Fruit fly (Drosophila melanogaster) whole organism, prepupa: Measurements from ENCODE around the gene CG14421.

Experiments used
- Blimp-1 ChIP-seq: fragments of 200-800 bp; sonication (Bioruptor generic); optimal IDR thresholded peaks from 3 replicates; lab custom pipeline; 2017; ENCODE audit warnings: missing biosample characterization, missing genetic modification characterization, mild to moderate bottlenecking, moderate library complexity, missing genetic modification reagents
- CG10631 ChIP-seq: fragments of 200-800 bp; sonication (Bioruptor generic); optimal IDR thresholded peaks from 2 replicates; lab custom pipeline; 2016; ENCODE audit warnings: missing biosample characterization, missing genetic modification characterization
- CG10669 ChIP-seq: fragments of 200-800 bp; sonication (Bioruptor generic); optimal IDR thresholded peaks from 3 replicates; lab custom pipeline; 2018; ENCODE audit warnings: missing biosample characterization, mild to moderate bottlenecking, missing genetic modification characterization, moderate library complexity
- CG11762 ChIP-seq: fragments of 200-800 bp; sonication (Bioruptor generic); optimal IDR thresholded peaks from 3 replicates; lab custom pipeline; 2016; ENCODE audit warnings: missing biosample characterization, missing genetic modification characterization; ENCODE audit not compliant: insufficient read depth
- CG11902 ChIP-seq: fragments of 200-800 bp; sonication (Bioruptor generic); optimal IDR thresholded peaks from 3 replicates; lab custom pipeline; 2016; ENCODE audit warnings: missing biosample characterization, missing genetic modification characterization
- CG1621 ChIP-seq: fragments of 200-800 bp; sonication (Bioruptor generic); optimal IDR thresholded peaks from 3 replicates; lab custom pipeline; 2018; ENCODE audit warnings: missing biosample characterization, mild to moderate bottlenecking, missing genetic modification characterization
- CG16779 ChIP-seq: fragments of 200-800 bp; sonication (Bioruptor generic); optimal IDR thresholded peaks from 3 replicates; lab custom pipeline; 2017; ENCODE audit warnings: missing biosample characterization, mild to moderate bottlenecking, missing genetic modification characterization
- CG3032 ChIP-seq: fragments of 200-800 bp; optimal IDR thresholded peaks from 2 replicates; lab custom pipeline; 2019; ENCODE audit warnings: missing biosample characterization, mild to moderate bottlenecking, missing genetic modification characterization, moderate library complexity
- CG31627 ChIP-seq: fragments of 200-800 bp; sonication (Bioruptor generic); optimal IDR thresholded peaks from 3 replicates; lab custom pipeline; 2016; ENCODE audit warnings: missing biosample characterization, missing genetic modification characterization
- CG32006 ChIP-seq: fragments of 200-800 bp; sonication (Bioruptor generic); optimal IDR thresholded peaks from 3 replicates; lab custom pipeline; 2017; ENCODE audit warnings: missing biosample characterization, mild to moderate bottlenecking, missing genetic modification characterization
- CG34406 ChIP-seq: fragments of 200-800 bp; sonication (Bioruptor generic); optimal IDR thresholded peaks from 3 replicates; lab custom pipeline; 2016; ENCODE audit warnings: missing biosample characterization, missing genetic modification characterization
- CG3919 ChIP-seq: fragments of 200-800 bp; sonication (Bioruptor generic); optimal IDR thresholded peaks from 3 replicates; lab custom pipeline; 2016; ENCODE audit warnings: missing biosample characterization, missing genetic modification characterization
- CG4318 ChIP-seq: fragments of 200-800 bp; sonication (Bioruptor generic); optimal IDR thresholded peaks from 3 replicates; lab custom pipeline; 2017; ENCODE audit warnings: missing biosample characterization, mild to moderate bottlenecking, missing genetic modification characterization
- CG6163 ChIP-seq: fragments of 200-800 bp; sonication (Bioruptor generic); IDR thresholded peaks from 3 replicates; pipeline ENCODE4 v1.3.6; 2022; ENCODE audit warnings: missing biosample characterization, missing genetic modification characterization
- CG6792 ChIP-seq: fragments of 200-800 bp; sonication (Bioruptor generic); optimal IDR thresholded peaks from 3 replicates; lab custom pipeline; 2016; ENCODE audit warnings: missing biosample characterization, missing genetic modification characterization
- CG6808 ChIP-seq: fragments of 200-800 bp; sonication (Bioruptor generic); optimal IDR thresholded peaks from 3 replicates; lab custom pipeline; 2017; ENCODE audit warnings: missing biosample characterization, missing genetic modification characterization, mild to moderate bottlenecking, moderate library complexity, missing genetic modification reagents
- CG6854 ChIP-seq: fragments of 200-800 bp; sonication (Bioruptor generic); optimal IDR thresholded peaks from 2 replicates; lab custom pipeline; 2017; ENCODE audit warnings: missing biosample characterization, mild to moderate bottlenecking, missing genetic modification characterization
- CG7368 ChIP-seq: fragments of 200-800 bp; sonication (Bioruptor generic); optimal IDR thresholded peaks from 3 replicates; lab custom pipeline; 2016; ENCODE audit warnings: missing biosample characterization, missing genetic modification characterization
- CG8119 ChIP-seq: fragments of 200-800 bp; sonication (Bioruptor generic); IDR thresholded peaks from 3 replicates; pipeline ENCODE4 v1.3.6; 2022; ENCODE audit warnings: missing biosample characterization, missing genetic modification characterization
- CG8632 ChIP-seq: fragments of 200-800 bp; sonication (Bioruptor generic); optimal IDR thresholded peaks from 3 replicates; lab custom pipeline; 2016; ENCODE audit warnings: missing biosample characterization, missing genetic modification characterization
- CG9139 ChIP-seq: fragments of 200-800 bp; sonication (Bioruptor generic); optimal IDR thresholded peaks from 3 replicates; lab custom pipeline; 2017; ENCODE audit warnings: missing biosample characterization, mild to moderate bottlenecking, missing genetic modification characterization
- Eip75B ChIP-seq: fragments of 200-800 bp; sonication (Bioruptor generic); optimal IDR thresholded peaks from 3 replicates; lab custom pipeline; 2016; ENCODE audit warnings: missing biosample characterization, missing genetic modification characterization
- Eip78C ChIP-seq: fragments of 200-800 bp; sonication (Bioruptor generic); peaks from one replicate; lab custom pipeline; 2016; ENCODE audit warnings: missing biosample characterization, missing genetic modification characterization
- Eip93F ChIP-seq: fragments of 200-800 bp; sonication (Bioruptor generic); optimal IDR thresholded peaks from 2 replicates; lab custom pipeline; 2016; ENCODE audit warnings: missing biosample characterization, mild to moderate bottlenecking, missing genetic modification characterization
- Ets21C ChIP-seq: fragments of 200-800 bp; sonication (Bioruptor generic); optimal IDR thresholded peaks from 3 replicates; lab custom pipeline; 2016; ENCODE audit warnings: missing biosample characterization, missing genetic modification characterization
- Gug ChIP-seq: fragments of 200-800 bp; sonication (Bioruptor generic); IDR thresholded peaks from 2 replicates; pipeline ENCODE4 v1.3.6; 2022; ENCODE audit warnings: missing biosample characterization, missing genetic modification characterization
- Hr38 ChIP-seq: sonication (Bioruptor generic); optimal IDR thresholded peaks from 2 replicates; lab custom pipeline; 2016; ENCODE audit warnings: missing biosample characterization, missing genetic modification characterization
- Hr39 ChIP-seq: fragments of 200-800 bp; sonication (Bioruptor generic); optimal IDR thresholded peaks from 2 replicates; lab custom pipeline; 2016; ENCODE audit warnings: missing biosample characterization, missing genetic modification characterization
- Hr4 ChIP-seq: fragments of 200-800 bp; sonication (Bioruptor generic); optimal IDR thresholded peaks from 3 replicates; lab custom pipeline; 2016; ENCODE audit warnings: missing biosample characterization, missing genetic modification characterization
- Lpt ChIP-seq: fragments of 200-800 bp; sonication (Bioruptor generic); optimal IDR thresholded peaks from 3 replicates; lab custom pipeline; 2016; ENCODE audit warnings: missing biosample characterization, missing genetic modification characterization
- Met ChIP-seq: fragments of 200-800 bp; sonication (Bioruptor generic); optimal IDR thresholded peaks from 3 replicates; lab custom pipeline; 2016; ENCODE audit warnings: missing biosample characterization, missing genetic modification characterization
- OdsH ChIP-seq: fragments of 200-800 bp; sonication (Bioruptor generic); optimal IDR thresholded peaks from 3 replicates; lab custom pipeline; 2016; ENCODE audit warnings: missing biosample characterization, missing genetic modification characterization
- Smox ChIP-seq: fragments of 200-800 bp; sonication (Bioruptor generic); optimal IDR thresholded peaks from 3 replicates; lab custom pipeline; 2016; ENCODE audit warnings: missing biosample characterization, missing genetic modification characterization
- Sox102F ChIP-seq: fragments of 200-800 bp; sonication (Bioruptor generic); optimal IDR thresholded peaks from 2 replicates; lab custom pipeline; 2016; ENCODE audit warnings: missing biosample characterization, mild to moderate bottlenecking, missing genetic modification characterization
- Sox14 ChIP-seq: fragments of 200-800 bp; sonication (Bioruptor generic); optimal IDR thresholded peaks from 3 replicates; lab custom pipeline; 2016; ENCODE audit warnings: missing biosample characterization, missing genetic modification characterization
- Sox15 ChIP-seq: fragments of 200-800 bp; sonication (Bioruptor generic); optimal IDR thresholded peaks from 3 replicates; lab custom pipeline; 2016; ENCODE audit warnings: missing biosample characterization, missing genetic modification characterization
- achi ChIP-seq: fragments of 200-800 bp; sonication (Bioruptor generic); optimal IDR thresholded peaks from 3 replicates; lab custom pipeline; 2016; ENCODE audit warnings: missing biosample characterization, missing genetic modification characterization
- acj6 ChIP-seq: fragments of 200-800 bp; sonication (Bioruptor generic); optimal IDR thresholded peaks from 3 replicates; lab custom pipeline; 2016; ENCODE audit warnings: missing biosample characterization, missing genetic modification characterization
- dac ChIP-seq: fragments of 200-800 bp; sonication (Bioruptor generic); optimal IDR thresholded peaks from 2 replicates; lab custom pipeline; 2017; ENCODE audit warnings: missing biosample characterization, mild to moderate bottlenecking, missing genetic modification characterization
- dsx ChIP-seq: fragments of 200-800 bp; optimal IDR thresholded peaks from 3 replicates; lab custom pipeline; 2019; ENCODE audit warnings: missing biosample characterization, mild to moderate bottlenecking, missing genetic modification characterization, moderate library complexity; ENCODE audit not compliant: poor library complexity, severe bottlenecking
- eg ChIP-seq: fragments of 200-800 bp; sonication (Bioruptor generic); IDR thresholded peaks from 3 replicates; pipeline ENCODE4 v1.3.6; 2022; ENCODE audit warnings: missing biosample characterization, missing genetic modification characterization
- esn ChIP-seq: fragments of 200-800 bp; sonication (Bioruptor generic); optimal IDR thresholded peaks from 2 replicates; lab custom pipeline; 2016; ENCODE audit warnings: missing biosample characterization, mild to moderate bottlenecking, missing genetic modification characterization, moderate library complexity
- fd59A ChIP-seq: fragments of 200-800 bp; sonication (Bioruptor generic); optimal IDR thresholded peaks from 2 replicates; lab custom pipeline; 2017; ENCODE audit warnings: missing biosample characterization, mild to moderate bottlenecking, missing genetic modification characterization, missing genetic modification reagents
- fd85E ChIP-seq: fragments of 200-800 bp; sonication (Bioruptor generic); optimal IDR thresholded peaks from 3 replicates; lab custom pipeline; 2016; ENCODE audit warnings: missing biosample characterization, missing genetic modification characterization
- fkh ChIP-seq: fragments of 200-800 bp; sonication (Bioruptor generic); optimal IDR thresholded peaks from 3 replicates; lab custom pipeline; 2017; ENCODE audit warnings: missing biosample characterization, mild to moderate bottlenecking, missing genetic modification characterization, moderate library complexity
- pdm3 ChIP-seq: fragments of 200-800 bp; sonication (Bioruptor generic); optimal IDR thresholded peaks from 3 replicates; lab custom pipeline; 2016; ENCODE audit warnings: missing biosample characterization, missing genetic modification characterization
- salr ChIP-seq, 2 experiments: fragments of 200-800 bp; sonication (Bioruptor generic); optimal IDR thresholded peaks; 3 replicates each; lab custom pipeline; 2016 to 2018; ENCODE audit warnings: missing biosample characterization in 2 of 2, missing genetic modification characterization in 2 of 2, mild to moderate bottlenecking in 1 of 2
- spab ChIP-seq: fragments of 200-800 bp; sonication (Bioruptor generic); optimal IDR thresholded peaks from 2 replicates; lab custom pipeline; 2017; ENCODE audit warnings: missing biosample characterization, mild to moderate bottlenecking, missing genetic modification characterization, missing genetic modification reagents
- ss ChIP-seq, 2 experiments: fragments of 200-800 bp; sonication (Bioruptor generic); optimal IDR thresholded peaks; 2 replicates in 1 of 2; 3 replicates in 1 of 2; lab custom pipeline; 2017 to 2018; ENCODE audit warnings: mild to moderate bottlenecking in 2 of 2, missing biosample characterization in 2 of 2, missing genetic modification characterization in 2 of 2, moderate library complexity in 1 of 2
- topi ChIP-seq: fragments of 200-800 bp; sonication (Bioruptor generic); optimal IDR thresholded peaks from 3 replicates; lab custom pipeline; 2016; ENCODE audit warnings: missing biosample characterization, missing genetic modification characterization
- vri ChIP-seq: fragments of 200-800 bp; sonication (Bioruptor generic); optimal IDR thresholded peaks from 3 replicates; lab custom pipeline; 2016; ENCODE audit warnings: missing biosample characterization, mild to moderate bottlenecking, missing genetic modification characterization

The CG14421 gene

DNA sequence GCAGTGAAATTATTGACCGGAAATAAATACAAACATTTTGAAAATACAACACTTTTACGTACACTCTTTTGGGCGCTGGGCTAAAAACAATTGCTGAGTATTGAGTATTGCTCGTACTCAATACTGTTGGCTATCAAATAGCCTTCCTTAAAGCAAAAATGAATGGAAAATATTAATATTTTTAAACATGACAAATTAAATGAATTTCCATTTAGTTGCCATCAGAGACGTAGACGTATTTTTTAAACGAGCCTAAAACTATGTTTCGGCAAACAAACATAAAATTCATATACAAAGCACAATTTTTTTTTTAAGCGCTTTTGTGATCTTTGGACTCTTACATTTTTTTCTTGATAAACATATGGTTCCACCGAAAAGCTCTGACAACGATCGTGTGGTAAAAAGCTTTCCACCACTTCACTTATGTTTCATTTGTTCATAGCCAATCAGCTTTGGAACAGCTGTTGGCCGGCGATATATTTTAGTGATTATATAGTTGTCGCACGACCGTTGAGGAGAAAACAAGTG is 6.4 kb downstream of the CG14421 start, which contains the start of gene CG3603:
Gene CG3603, plus strand, starts transcription at position 490 of the 528 bp plus-strand sequence.
- TF ChIP-seq CG34406 (GFP tag; lab: Kevin White, UChicago) (peak; percentile 63), CG3919 (GFP tag; lab: Kevin White, UChicago) (peak; percentile 68), CG32006 (GFP tag; lab: Kevin White, UChicago) (peak; percentile 57), CG8119 (GFP tag; lab: Robert Waterston, UW) (peak; percentile 70), CG10631 (GFP tag; lab: Kevin White, UChicago) (no peak), CG10669 (GFP tag; lab: Kevin White, UChicago) (peak; percentile 75), Hr4 (GFP tag; lab: Kevin White, UChicago) (peak; percentile 68), Met (GFP tag; lab: Kevin White, UChicago) (peak; percentile 71), topi (peak; percentile 60), Sox102F (peak; percentile 51), CG16779 (peak; percentile 85), fd85E (GFP tag; lab: Kevin White, UChicago) (peak; percentile 25), CG9139 (GFP tag; lab: Kevin White, UChicago) (peak; percentile 93), CG6163 (GFP tag; lab: Robert Waterston, UW) (peak; percentile 73; the same call in 2 of the 3 replicates), Blimp-1 (GFP tag; lab: Kevin White, UChicago) (peak; percentile 57), ss (GFP tag; optimal IDR thresholded peaks at IDR 0.05; lab: Kevin White, UChicago) (peak; percentile 76 to 85), OdsH (GFP tag; lab: Kevin White, UChicago) (peak; percentile 45), CG6808 (GFP tag; lab: Kevin White, UChicago) (peak; percentile 81), CG1621 (tag; lab: Kevin White, UChicago) (peak; percentile 57), Gug (no peak), Eip78C (GFP tag; lab: Kevin White, UChicago) (peak; percentile 85), dac (peak; percentile 48), CG6792 (GFP tag; lab: Kevin White, UChicago) (no peak), achi (GFP tag; lab: Kevin White, UChicago) (peak; percentile 52), CG6854 (GFP tag; lab: Kevin White, UChicago) (peak; percentile 93), CG3032 (tag; lab: Kevin White, UChicago) (peak; percentile 53), Eip93F (GFP tag; lab: Kevin White, UChicago) (peak; percentile 72), Sox15 (GFP tag; lab: Kevin White, UChicago) (no peak), fkh (GFP tag; lab: Kevin White, UChicago) (no peak), spab (peak; percentile 77), Ets21C (no peak), Hr39 (peak; percentile 17), Smox (GFP tag; lab: Kevin White, UChicago) (peak; percentile 50), fd59A (peak; percentile 3), Lpt (GFP tag; lab: Kevin White, UChicago) (peak; percentile 63), salr (GFP tag; optimal IDR thresholded peaks at IDR 0.05; lab: Kevin White, UChicago) (peak; percentile 51 to 62), eg (GFP tag; lab: Robert Waterston, UW) (peak; percentile 79; the same call in 2 of the 3 replicates), CG11762 (GFP tag; lab: Kevin White, UChicago) (peak; percentile 70), Hr38 (GFP tag; lab: Kevin White, UChicago) (no peak), vri (GFP tag; lab: Kevin White, UChicago) (peak; percentile 44), CG31627 (GFP tag; lab: Kevin White, UChicago) (peak; percentile 20), CG8632 (peak; percentile 46), dsx (GFP tag; lab: Kevin White, UChicago) (peak; percentile 13), Sox14 (GFP tag; lab: Kevin White, UChicago) (peak; percentile 42), CG11902 (GFP tag; lab: Kevin White, UChicago) (no peak), CG4318 (no peak), esn (peak; percentile 48), acj6 (peak; percentile 27), Eip75B (GFP tag; lab: Kevin White, UChicago) (peak; percentile 53), CG7368 (peak; percentile 71), pdm3 (GFP tag; lab: Kevin White, UChicago) (peak; percentile 46)
